Fruit fly (Drosophila melanogaster) whole organism, larva: ENCODE measurements around the gene Rad9.
A peak's percentile ranks its signal among the peaks of the same experiment; 100 is the strongest.

Experiments
- noc ChIP-seq: fragments of 200-800 bp; sonication (Bioruptor generic); optimal IDR thresholded peaks from 3 replicates; lab custom pipeline; 2019; ENCODE audit warnings: missing biosample characterization, mild to moderate bottlenecking, missing genetic modification characterization, moderate library complexity

Rad9 gene

dm6 chr3L:18872440-18872839, at the start of gene Rad9, which contains the start of gene Uggt:
Gene Rad9 (minus strand): TSS chr3L:18872553.
Gene Uggt (plus strand): TSS chr3L:18872747.
- TF ChIP-seq noc (tag; lab: Kevin White, UChicago) = no peak

dm6 chr3L:18922086-18922485, 49.7 kb upstream of the Rad9 start, which contains the start of gene CG3819:
Gene CG3819 (minus strand): TSS chr3L:18922108.
- no peak for TF ChIP-seq noc (tag; lab: Kevin White, UChicago)

- no peak for TF ChIP-seq noc (tag; lab: Kevin White, UChicago)
These were observed 47.9 kb upstream of the Rad9 start, which contains the start of gene CG18223 for dm6 chr3L:18920219-18920618. Gene CG18223 (minus strand): TSS chr3L:18920319.

dm6 chr3L:18917281-18917680, 44.9 kb upstream of the Rad9 start, which contains the start of gene CG6839:
Gene CG6839 (plus strand): TSS chr3L:18917581.
- TF ChIP-seq noc (tag; lab: Kevin White, UChicago) = no peak

DNA sequence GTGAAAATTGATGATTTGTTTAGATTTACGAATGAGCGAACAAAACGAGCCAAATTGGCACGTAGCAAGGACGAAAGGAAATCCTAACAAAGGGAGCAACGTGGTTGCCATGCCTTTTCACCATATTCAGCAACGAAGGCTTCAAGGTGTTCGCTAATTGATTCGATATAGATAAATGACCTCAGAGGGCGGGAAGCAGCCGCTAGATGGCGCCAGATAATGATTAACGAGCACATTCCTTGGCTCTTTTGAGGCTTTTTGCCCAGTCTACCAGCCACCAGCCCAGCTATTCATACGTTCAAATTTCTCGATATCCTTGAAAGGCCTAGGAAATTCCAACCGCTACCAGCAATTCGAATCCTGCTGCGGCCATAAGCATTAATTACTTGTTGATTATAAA, 44.1 kb upstream of the Rad9 start:
- no peak for TF ChIP-seq noc (tag; lab: Kevin White, UChicago)

DNA sequence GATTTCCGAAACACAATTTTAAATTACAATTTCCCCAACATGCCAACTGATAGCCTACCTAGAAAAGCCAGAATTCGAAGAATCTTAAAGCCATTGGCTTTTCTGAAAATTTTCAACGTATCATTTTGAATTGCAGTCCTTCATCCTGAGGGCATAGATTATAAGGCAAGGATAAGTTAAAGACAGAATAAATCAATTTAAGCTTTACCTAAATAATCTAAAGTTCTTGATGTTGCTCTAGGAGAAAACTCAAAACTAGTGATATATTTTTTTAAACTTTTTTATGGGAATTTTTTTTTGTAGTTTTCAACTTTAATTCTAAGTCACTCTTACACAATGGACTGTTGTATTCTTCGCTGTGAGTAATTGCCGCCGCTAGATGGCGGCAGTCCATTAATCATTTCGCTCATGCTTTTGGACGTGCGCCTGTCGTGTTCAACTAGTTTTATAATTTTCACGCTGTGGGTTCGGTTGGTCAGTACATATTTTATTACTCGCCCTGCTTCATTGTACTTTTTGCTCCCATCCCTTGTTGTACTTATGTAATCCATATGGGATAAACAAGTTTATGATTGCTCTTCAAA, 41.8 kb upstream of the Rad9 start, which contains the start of gene COX6AL2:
COX6AL2 (minus strand) TSS at position 51 of the 584 bp plus-strand sequence.
- TF ChIP-seq noc (tag; lab: Kevin White, UChicago) = no peak

- no peak for TF ChIP-seq noc (tag; lab: Kevin White, UChicago)
These were observed 38.7 kb upstream of the Rad9 start, which contains the start of gene Ir75d for dm6 chr3L:18911082-18911481. Gene Ir75d (minus strand): TSS chr3L:18911182.

DNA sequence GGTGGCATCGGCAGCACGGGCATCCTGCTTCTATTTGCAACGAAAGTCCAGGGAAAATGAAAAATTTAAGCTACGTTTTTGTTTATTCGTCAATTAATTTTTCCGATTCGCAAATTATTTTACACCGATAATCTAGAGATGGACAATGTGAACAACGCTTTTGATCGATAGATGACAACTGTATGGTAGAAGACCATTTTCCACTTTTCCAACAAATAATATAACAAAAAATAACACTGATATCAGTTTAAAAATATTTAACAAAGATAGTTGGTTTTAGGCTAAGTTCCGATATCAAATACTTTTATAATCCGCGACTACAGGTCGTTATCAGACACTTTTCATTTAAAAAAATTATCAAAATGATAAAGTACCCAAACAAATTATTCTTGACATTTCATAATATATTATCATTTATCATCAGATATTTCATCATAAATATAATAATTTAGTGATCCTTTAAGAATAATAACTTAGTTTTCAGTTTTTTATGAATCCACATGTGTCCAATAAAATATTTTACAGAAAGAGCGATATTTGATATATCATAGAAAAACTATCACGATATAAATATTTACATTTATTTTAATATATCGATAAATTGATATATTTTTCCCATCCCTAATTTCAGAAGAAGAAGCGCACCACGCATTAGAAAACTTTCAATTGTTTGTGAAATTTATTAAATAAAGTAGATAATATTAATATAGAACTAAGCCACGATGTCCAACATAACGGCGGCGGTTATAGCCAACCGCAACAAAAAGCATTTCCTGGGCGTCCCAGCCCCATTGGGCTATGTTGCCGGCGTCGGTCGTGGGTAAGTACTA, 32.6 kb upstream of the Rad9 start, which contains the start of the genes CSN1b and Prp6:
CSN1b (minus strand) TSS at position 159 of the 830 bp plus-strand sequence.
Prp6 (plus strand) TSS at position 601 of the 830 bp plus-strand sequence.
- no peak for TF ChIP-seq noc (tag; lab: Kevin White, UChicago)

- no peak for TF ChIP-seq noc (tag; lab: Kevin White, UChicago)
These were observed 29.1 kb upstream of the Rad9 start, which contains the start of the genes arx and CG6843 for dm6 chr3L:18901411-18901810. Gene arx (minus strand): TSS chr3L:18901554. Gene CG6843 (plus strand): TSS chr3L:18901594.

DNA sequence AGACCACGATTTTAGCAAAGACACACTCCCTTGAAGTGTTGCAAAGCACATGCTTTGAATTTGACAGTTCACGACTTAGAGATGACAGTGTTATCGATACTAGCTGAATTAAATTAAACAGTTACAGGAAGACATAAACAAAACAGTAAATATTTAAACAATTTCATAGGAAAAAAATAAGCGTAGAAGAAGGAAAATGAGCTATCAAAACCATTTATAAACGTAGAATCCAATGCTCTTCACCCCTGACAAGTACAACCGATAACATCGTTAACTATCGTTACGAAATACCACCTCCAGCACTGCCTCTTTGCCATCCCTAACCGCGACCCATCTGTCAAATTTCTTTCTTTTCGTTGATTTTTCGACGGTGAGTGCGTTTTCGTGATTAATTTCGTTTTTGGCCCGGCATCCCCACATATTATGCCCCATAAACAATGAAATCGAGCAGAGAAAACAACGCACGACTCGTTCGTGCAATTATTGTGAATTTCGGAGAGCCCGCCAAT, 26.5 kb upstream of the Rad9 start, which contains the start of gene RpL26:
RpL26 (plus strand) TSS at position 106 of the 509 bp plus-strand sequence.
- TF ChIP-seq noc (tag; lab: Kevin White, UChicago) = peak; percentile 68

DNA sequence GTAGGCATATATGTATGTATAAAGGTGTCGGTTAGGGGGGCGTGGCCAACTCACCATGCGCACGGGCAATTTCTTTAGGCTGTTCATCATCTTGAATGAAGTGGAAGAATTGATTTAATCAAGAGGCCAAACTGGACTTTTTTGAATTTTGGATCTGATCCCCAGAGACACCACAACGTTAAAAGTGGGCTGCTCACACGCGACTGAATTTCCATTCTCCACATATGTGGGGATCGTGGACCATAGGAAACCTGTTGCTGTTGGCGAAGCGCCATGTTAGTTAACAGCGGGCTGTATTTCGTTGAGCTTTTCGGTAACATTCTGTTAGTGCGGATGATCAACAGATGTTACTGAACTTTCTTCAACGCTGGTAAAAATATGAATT, 25.7 kb upstream of the Rad9 start, which contains the start of gene CG3902:
CG3902 (minus strand) TSS at position 208 of the 385 bp plus-strand sequence.
- peak; percentile 51 for TF ChIP-seq noc (tag; lab: Kevin White, UChicago)

dm6 chr3L:18897459-18898085, 25.2 kb upstream of the Rad9 start:
- no peak for TF ChIP-seq noc (tag; lab: Kevin White, UChicago)

DNA sequence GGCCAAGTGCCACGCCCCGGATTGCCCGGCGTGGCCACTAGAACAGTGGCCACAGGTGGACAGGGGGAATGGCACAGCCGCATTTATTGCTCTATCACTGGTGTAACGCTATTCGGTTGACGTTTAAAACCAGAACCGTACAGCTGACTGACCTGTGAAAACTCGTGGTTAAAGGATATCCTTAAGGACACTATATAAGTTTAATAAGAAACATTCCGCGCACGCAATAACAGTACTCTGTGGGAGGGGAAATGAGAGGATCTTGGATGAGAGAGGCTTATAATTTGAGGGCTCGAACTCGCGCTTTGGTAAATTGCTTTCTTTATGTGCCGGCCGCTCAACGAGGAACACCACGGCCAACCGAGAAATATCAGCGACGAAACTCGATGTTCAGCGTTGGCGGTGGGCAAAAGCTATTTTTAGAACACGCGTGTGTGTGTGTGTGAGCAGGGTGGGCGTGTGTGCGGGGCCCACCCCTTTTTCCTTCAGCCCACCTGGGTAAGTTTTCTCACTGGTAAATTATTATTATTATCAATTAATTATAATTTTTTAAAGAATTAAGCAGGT, 24.0 kb upstream of the Rad9 start:
- no peak for TF ChIP-seq noc (tag; lab: Kevin White, UChicago)

DNA sequence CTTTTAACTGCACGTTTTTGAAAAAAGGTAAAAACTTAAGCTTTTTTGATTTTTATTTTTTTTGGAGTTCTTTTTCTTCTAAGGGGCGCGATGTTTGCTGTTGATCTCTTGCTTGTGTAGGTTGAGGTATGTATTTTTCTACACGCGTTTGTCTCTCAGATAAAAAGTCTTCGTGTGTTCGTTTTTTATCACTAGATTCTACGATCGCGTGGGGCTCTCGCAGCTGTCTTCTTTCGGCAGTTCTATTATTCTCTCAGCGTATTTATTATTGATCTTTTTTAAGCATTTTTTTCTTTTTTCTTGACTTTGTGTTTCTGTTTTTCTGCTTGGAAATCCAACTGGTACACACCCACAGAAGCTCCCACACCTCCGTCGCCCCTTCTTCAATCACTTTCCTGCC, 22.7 kb upstream of the Rad9 start:
- peak; percentile 24 for TF ChIP-seq noc (tag; lab: Kevin White, UChicago)

DNA sequence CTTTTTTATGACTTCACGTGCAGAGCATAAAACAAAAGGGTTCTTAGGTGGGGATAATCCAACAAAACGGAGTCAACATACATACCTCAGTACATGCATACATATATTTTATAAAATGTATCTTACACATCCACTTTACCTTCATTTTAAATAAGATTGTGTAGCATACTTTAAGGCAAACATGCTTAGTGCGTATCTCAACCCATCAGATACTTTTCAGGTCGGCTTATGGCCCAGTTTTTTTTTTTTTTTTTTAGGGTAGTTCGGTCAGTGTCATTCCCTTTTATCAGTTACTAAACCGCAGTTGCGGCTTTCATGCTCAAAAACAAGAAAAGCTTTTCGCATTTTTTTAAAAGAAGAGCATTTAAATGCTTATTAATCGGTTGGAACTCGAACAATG, 19.6 kb upstream of the Rad9 start, which contains the start of gene NijB:
NijB (plus strand) TSS at position 398 of the 400 bp plus-strand sequence.
- no peak for TF ChIP-seq noc (tag; lab: Kevin White, UChicago)
